Worm (Caenorhabditis elegans) whole organism, mixed stage, embryonic: ENCODE data around the gene F32D8.11.

Experiments used
- M03D4.4 ChIP-seq: sonication (generic microtip); optimal IDR thresholded peaks from 2 replicates; lab custom pipeline; 2017; ENCODE audit warnings: mild to moderate bottlenecking, missing genetic modification characterization, missing compliant biosample characterization
- bed-3 ChIP-seq: fragments of 200-800 bp; sonication (Bioruptor generic); optimal IDR thresholded peaks from 3 replicates; lab custom pipeline; 2018; ENCODE audit warnings: mild to moderate bottlenecking, missing genetic modification characterization, moderate library complexity, missing compliant biosample characterization
- blmp-1 ChIP-seq: fragments of 150-350 bp; optimal IDR thresholded peaks from 2 replicates; lab custom pipeline; 2014; ENCODE audit warnings: missing biosample characterization, missing genetic modification characterization
- ceh-39 ChIP-seq: fragments of 150-350 bp; optimal IDR thresholded peaks from 2 replicates; lab custom pipeline; 2014; ENCODE audit warnings: missing biosample characterization, missing genetic modification characterization
- ceh-83 ChIP-seq: fragments of 200-800 bp; sonication (Bioruptor generic); optimal IDR thresholded peaks from 2 replicates; lab custom pipeline; 2018; ENCODE audit warnings: mild to moderate bottlenecking, missing genetic modification characterization, missing compliant biosample characterization
- ces-1 ChIP-seq: fragments of 150-350 bp; optimal IDR thresholded peaks from 2 replicates; lab custom pipeline; 2014; ENCODE audit warnings: missing biosample characterization, missing genetic modification reagents, missing genetic modification characterization
- cnd-1 ChIP-seq: fragments of 200-800 bp; sonication (Bioruptor generic); optimal IDR thresholded peaks from 2 replicates; lab custom pipeline; 2018; ENCODE audit warnings: mild to moderate bottlenecking, missing genetic modification characterization, missing compliant biosample characterization
- drap-1 ChIP-seq: fragments of 200-800 bp; sonication (Bioruptor generic); optimal IDR thresholded peaks from 3 replicates; lab custom pipeline; 2018; ENCODE audit warnings: mild to moderate bottlenecking, missing genetic modification characterization, missing compliant biosample characterization
- elt-3 ChIP-seq: fragments of 150-350 bp; optimal IDR thresholded peaks from 2 replicates; lab custom pipeline; 2014; ENCODE audit warnings: missing biosample characterization, missing genetic modification characterization
- flh-1 ChIP-seq: fragments of 200-800 bp; sonication (Bioruptor generic); optimal IDR thresholded peaks from 2 replicates; lab custom pipeline; 2018; ENCODE audit warnings: mild to moderate bottlenecking, missing genetic modification characterization, moderate library complexity, missing compliant biosample characterization
- ham-2 ChIP-seq: fragments of 200-800 bp; sonication (Bioruptor generic); optimal IDR thresholded peaks from 2 replicates; lab custom pipeline; 2018; ENCODE audit warnings: mild to moderate bottlenecking, missing genetic modification characterization, missing compliant biosample characterization
- hlh-1 ChIP-seq: fragments of 150-350 bp; optimal IDR thresholded peaks from 2 replicates; lab custom pipeline; 2014; ENCODE audit warnings: missing biosample characterization, missing genetic modification reagents, missing genetic modification characterization
- lin-13 ChIP-seq: fragments of 150-350 bp; optimal IDR thresholded peaks from 2 replicates; lab custom pipeline; 2014; ENCODE audit warnings: missing biosample characterization, missing genetic modification characterization
- lin-32 ChIP-seq: fragments of 200-800 bp; sonication (Bioruptor generic); optimal IDR thresholded peaks from 2 replicates; lab custom pipeline; 2018; ENCODE audit warnings: mild to moderate bottlenecking, missing genetic modification characterization, missing compliant biosample characterization
- nhr-12 ChIP-seq: fragments of 150-350 bp; optimal IDR thresholded peaks from 2 replicates; lab custom pipeline; 2014; ENCODE audit warnings: missing biosample characterization, missing genetic modification characterization
- nhr-2 ChIP-seq: fragments of 150-350 bp; optimal IDR thresholded peaks from 2 replicates; lab custom pipeline; 2014; ENCODE audit warnings: missing biosample characterization, missing genetic modification characterization
- nhr-237 ChIP-seq: fragments of 150-350 bp; optimal IDR thresholded peaks from 2 replicates; lab custom pipeline; 2014; ENCODE audit warnings: missing biosample characterization, missing genetic modification characterization
- nhr-76 ChIP-seq: sonication (generic microtip); optimal IDR thresholded peaks from 2 replicates; lab custom pipeline; 2017; ENCODE audit warnings: missing biosample characterization, missing genetic modification characterization
- pha-4 ChIP-seq: fragments of 150-350 bp; optimal IDR thresholded peaks from 2 replicates; lab custom pipeline; 2018; ENCODE audit warnings: missing biosample characterization, missing genetic modification reagents, missing genetic modification characterization
- sem-2 ChIP-seq: fragments of 200-800 bp; sonication (Bioruptor generic); optimal IDR thresholded peaks from 2 replicates; lab custom pipeline; 2018; ENCODE audit warnings: mild to moderate bottlenecking, missing genetic modification characterization, missing compliant biosample characterization
- snpc-4 ChIP-seq: fragments of 150-350 bp; optimal IDR thresholded peaks from 2 replicates; lab custom pipeline; 2014; ENCODE audit warnings: missing biosample characterization, missing genetic modification characterization
- sptf-1 ChIP-seq: sonication (generic microtip); optimal IDR thresholded peaks from 2 replicates; lab custom pipeline; 2017; ENCODE audit warnings: mild to moderate bottlenecking, missing genetic modification characterization, moderate library complexity, missing compliant biosample characterization
- tbx-8 ChIP-seq: fragments of 200-800 bp; sonication (Bioruptor generic); optimal IDR thresholded peaks from 2 replicates; lab custom pipeline; 2018; ENCODE audit warnings: mild to moderate bottlenecking, missing genetic modification characterization, moderate library complexity, missing compliant biosample characterization
- unc-120 ChIP-seq: sonication (generic microtip); optimal IDR thresholded peaks from 2 replicates; lab custom pipeline; 2017; ENCODE audit warnings: missing genetic modification characterization, missing compliant biosample characterization; ENCODE audit not compliant: poor library complexity, severe bottlenecking
- unc-39 ChIP-seq: fragments of 150-350 bp; optimal IDR thresholded peaks from 2 replicates; lab custom pipeline; 2014; ENCODE audit warnings: missing biosample characterization, missing genetic modification characterization
- unc-62 ChIP-seq: fragments of 150-350 bp; optimal IDR thresholded peaks from 2 replicates; lab custom pipeline; 2014; ENCODE audit warnings: missing biosample characterization, missing genetic modification reagents, missing genetic modification characterization
- zip-8 ChIP-seq: fragments of 150-350 bp; optimal IDR thresholded peaks from 2 replicates; lab custom pipeline; 2014; ENCODE audit warnings: missing biosample characterization, missing genetic modification characterization

Gene F32D8.11

DNA sequence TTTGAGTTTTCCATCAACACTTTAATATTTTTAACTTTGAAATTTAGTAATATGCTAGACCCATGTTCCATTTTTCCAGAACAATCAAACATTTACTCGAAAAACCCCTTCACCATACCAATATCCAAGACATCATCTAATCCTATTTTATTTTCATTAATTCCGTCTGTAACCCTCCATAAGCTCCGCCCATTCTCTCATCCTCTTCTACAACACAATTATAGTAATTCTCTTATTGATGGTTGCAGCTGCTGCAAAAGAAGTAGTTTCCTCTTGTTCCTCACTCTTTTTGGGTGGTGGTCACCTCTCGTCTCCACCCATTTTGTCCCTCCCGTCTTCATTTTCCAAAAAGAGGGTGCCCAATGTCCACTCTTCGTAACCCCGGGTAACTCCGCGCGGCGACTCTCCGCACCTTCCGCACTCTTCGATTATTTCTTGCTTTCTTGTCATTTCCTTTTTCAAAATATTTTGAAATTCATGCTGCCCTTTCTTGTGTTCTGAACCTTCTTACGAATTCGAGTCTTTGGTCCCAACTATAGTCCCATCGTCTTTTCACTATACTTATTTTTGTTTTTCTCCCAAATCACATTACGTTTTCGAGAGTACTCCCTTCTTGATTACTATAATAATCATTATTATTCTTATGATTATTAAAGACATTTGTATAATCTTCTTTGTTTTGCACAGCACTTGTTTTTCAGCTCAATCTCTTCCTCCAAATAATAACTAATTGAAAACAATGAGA, 8.6 kb downstream of the F32D8.11 start, which contains the start of gene F32D8.1:
Gene F32D8.1, plus strand, starts transcription at position 695 of the 745 bp plus-strand sequence.
- TF ChIP-seq sem-2 (GFP tag; lab: Kevin White, UChicago) (no peak), snpc-4 (no peak), ces-1 (GFP tag; lab: Kevin White, UChicago) (peak; percentile 97), unc-62 (GFP tag; lab: Kevin White, UChicago) (no peak), tbx-8 (no peak), cnd-1 (no peak), unc-120 (tag; lab: Kevin White, UChicago) (no peak), zip-8 (tag; lab: Kevin White, UChicago) (no peak), pha-4 (no peak)

DNA sequence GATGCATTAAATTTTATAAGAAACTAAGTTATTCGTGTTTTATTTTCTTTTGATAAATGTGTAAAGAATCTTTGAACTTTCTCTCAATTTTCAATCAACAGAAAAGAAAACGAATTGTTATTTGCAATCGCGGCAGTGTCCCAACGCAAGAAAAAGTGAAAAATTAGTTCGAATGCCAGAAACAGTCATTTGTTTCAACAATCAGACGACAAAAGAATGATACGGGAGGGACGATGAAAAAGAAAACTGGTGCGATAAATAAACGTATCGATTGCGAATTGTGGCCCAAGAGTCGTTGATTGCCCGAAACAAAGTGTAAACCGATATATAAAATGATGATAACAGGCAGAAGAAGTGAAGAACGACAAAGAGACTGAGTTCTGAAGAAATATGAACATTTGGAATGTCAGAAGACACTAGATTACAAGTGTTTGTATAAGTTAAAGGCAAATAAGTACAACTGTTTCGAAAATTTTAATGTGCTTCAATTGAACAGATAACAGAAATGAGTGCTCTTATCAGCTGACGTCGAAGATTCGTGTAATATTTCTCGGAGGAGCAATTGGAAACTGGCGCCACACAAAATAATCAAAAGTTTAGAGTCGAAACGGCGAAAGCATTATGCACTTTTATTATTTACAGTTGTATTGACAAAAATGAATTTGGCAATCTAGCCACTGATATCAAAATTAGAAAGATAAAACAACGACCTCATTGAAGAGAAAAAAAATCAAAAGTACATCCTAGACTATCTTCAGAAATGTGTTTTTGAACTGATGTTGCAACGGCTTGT, 10.9 kb downstream of the F32D8.11 start:
- no peak for TF ChIP-seq ceh-39
- TF ChIP-seq M03D4.4 (tag; lab: Kevin White, UChicago) = no peak
- TF ChIP-seq blmp-1 = no peak
- no peak for TF ChIP-seq lin-13 (tag; lab: Kevin White, UChicago)
- no peak for TF ChIP-seq elt-3 (tag; lab: Kevin White, UChicago)
- TF ChIP-seq unc-39 (tag; lab: Kevin White, UChicago) = no peak
- TF ChIP-seq ceh-83 (GFP tag; lab: Kevin White, UChicago) = no peak
- no peak for TF ChIP-seq nhr-76
- TF ChIP-seq bed-3 (GFP tag; lab: Kevin White, UChicago) = no peak
- TF ChIP-seq ham-2 (GFP tag; lab: Kevin White, UChicago) = no peak
- no peak for TF ChIP-seq zip-8 (tag; lab: Kevin White, UChicago)
- TF ChIP-seq nhr-12 = no peak
- TF ChIP-seq nhr-237 = no peak
- no peak for TF ChIP-seq ces-1 (GFP tag; lab: Kevin White, UChicago)
- TF ChIP-seq pha-4 = no peak
- no peak for TF ChIP-seq snpc-4
- TF ChIP-seq sptf-1 (tag; lab: Kevin White, UChicago) = no peak
- no peak for TF ChIP-seq drap-1 (GFP tag; lab: Kevin White, UChicago)
- TF ChIP-seq flh-1 (GFP tag; lab: Kevin White, UChicago) = no peak
- no peak for TF ChIP-seq lin-32 (GFP tag; lab: Kevin White, UChicago)

DNA sequence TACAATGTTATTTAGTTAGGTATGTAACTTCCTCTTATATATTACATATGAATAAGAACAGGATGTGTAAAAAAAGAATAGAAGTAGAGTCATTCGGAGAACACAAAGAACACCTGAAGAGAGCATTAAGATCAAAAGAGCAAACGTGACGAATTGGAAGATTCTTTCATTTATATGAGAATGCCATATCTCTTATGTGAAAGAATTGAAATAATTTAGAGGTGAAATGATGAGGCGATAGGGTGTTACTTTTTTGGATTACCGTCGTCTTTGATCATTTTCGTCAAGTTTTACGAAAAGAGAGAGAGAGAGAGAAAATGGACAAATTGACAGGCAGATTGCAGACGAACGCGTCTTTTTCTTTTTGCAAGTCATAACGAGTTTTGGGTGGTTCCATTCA, 12.4 kb downstream of the F32D8.11 start:
- TF ChIP-seq unc-39 (tag; lab: Kevin White, UChicago) = no peak
- TF ChIP-seq, all 35 proteins: peak for 0

DNA sequence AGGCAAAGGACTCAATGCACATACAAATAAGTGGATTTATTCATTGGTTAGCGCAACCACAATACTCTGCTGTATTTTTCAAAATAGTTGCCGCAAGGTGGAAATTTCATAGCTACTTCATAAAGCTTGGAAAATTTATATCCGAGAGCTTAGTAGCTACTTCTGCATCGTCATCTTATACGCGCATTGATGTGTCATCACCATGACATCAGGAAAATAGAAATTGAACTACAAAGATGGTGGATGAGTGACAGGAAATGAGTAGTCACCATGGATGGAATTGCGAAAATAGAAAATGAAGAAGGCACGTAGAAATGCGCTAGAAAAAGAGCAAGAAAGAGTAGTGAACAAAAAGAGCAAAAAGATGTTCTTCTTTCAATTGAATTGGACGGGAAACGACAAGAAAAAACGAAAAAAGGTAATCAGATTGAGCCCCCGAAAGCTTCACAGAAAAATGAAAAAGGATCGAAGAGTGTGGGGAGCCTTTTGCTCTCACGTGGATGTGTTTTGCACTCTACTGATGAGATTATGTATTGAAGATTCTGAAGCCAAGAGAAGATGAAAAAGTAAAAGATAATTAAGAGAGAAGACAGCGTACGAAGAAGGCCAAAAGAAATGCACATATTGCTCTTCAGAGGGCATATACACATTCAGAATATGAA, 13.9 kb downstream of the F32D8.11 start:
- no peak for TF ChIP-seq bed-3 (GFP tag; lab: Kevin White, UChicago)
- TF ChIP-seq ces-1 (GFP tag; lab: Kevin White, UChicago) = peak; percentile 67

DNA sequence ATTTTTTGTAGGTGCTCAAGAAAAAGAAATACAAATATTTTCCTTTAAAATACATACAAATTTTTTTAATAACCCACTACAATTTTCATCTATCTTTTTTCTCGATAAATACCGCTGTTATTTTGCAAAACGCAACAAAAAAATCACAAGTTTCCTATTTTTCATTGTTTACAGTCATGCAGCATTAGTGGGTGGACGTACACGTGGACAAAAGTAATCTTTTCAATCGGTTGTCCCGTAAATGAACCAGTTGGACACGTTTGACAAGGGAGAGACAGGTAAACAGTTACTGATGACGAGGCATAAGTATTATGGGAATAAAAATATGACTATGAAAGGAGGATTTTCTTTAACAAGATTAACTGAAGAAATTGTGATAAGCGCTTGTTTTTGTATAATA, 15.7 kb downstream of the F32D8.11 start:
- TF ChIP-seq snpc-4 (no peak), nhr-2 (tag; lab: Kevin White, UChicago) (no peak), hlh-1 (tag; lab: Kevin White, UChicago) (no peak), nhr-12 (no peak), M03D4.4 (tag; lab: Kevin White, UChicago) (no peak), nhr-237 (no peak), lin-32 (GFP tag; lab: Kevin White, UChicago) (no peak)

DNA sequence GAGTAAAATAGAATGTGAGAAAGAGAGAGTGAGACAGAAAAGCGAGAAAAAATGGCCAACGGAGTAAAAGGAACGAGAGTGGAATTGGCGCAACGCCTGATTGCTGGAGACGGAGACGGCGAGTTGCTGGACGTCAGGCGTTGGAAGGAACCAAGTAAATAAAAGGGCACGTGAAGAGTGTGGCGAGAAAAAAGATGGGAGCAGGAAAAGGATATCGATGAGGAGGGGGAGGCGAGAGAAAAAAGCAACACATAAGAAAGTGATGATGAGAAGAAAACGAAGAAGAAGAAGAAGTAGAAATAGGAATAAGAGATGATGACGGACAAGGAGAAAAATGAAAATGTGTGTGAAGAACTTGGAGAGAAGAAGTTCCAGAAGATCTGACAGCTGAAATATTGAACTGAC, 17.5 kb downstream of the F32D8.11 start:
- TF ChIP-seq ces-1 (GFP tag; lab: Kevin White, UChicago) = peak; percentile 71
- TF ChIP-seq nhr-237 = no peak
- no peak for TF ChIP-seq cnd-1
- TF ChIP-seq sptf-1 (tag; lab: Kevin White, UChicago) = peak; percentile 6
